Fruit fly (Drosophila melanogaster): ENCODE measurements around the gene CG6283.

The CG6283 gene

dm6 chr3R:27023117-27023516 lies 1.9 kb upstream of the CG6283 start, which contains the start of gene CG6277:
Gene CG6277, minus strand, starts transcription at chr3R:27023217.
- TF ChIP-seq tj (GFP tag; optimal IDR thresholded peaks at IDR 0.05): no peak
- TF ChIP-seq Crg-1 (GFP tag; optimal IDR thresholded peaks at IDR 0.05): no peak

dm6 chr3R:27019701-27020172 lies 1.4 kb downstream of the CG6283 start, which contains the start of gene CG17191:
Gene CG17191, minus strand, starts transcription at chr3R:27019751.
- TF ChIP-seq CG12768 (GFP tag; optimal IDR thresholded peaks at IDR 0.05): no peak
- TF ChIP-seq kay (GFP tag; ENCODE audit: borderline replicate concordance): no peak
- TF ChIP-seq Crg-1 (GFP tag; optimal IDR thresholded peaks at IDR 0.05): no peak
- no peak for TF ChIP-seq Hr96 (GFP tag; optimal IDR thresholded peaks at IDR 0.05)
- no peak for TF ChIP-seq Clk (GFP tag; optimal IDR thresholded peaks at IDR 0.05)
- no peak for TF ChIP-seq CG1620 (GFP tag; optimal IDR thresholded peaks at IDR 0.05)
- TF ChIP-seq cnc (optimal IDR thresholded peaks at IDR 0.05): no peak
- no peak for TF ChIP-seq tj (GFP tag; optimal IDR thresholded peaks at IDR 0.05)
- TF ChIP-seq CG11617 (GFP tag; optimal IDR thresholded peaks at IDR 0.05): no peak
- TF ChIP-seq pad (GFP tag; optimal IDR thresholded peaks at IDR 0.05): no peak
- no peak for TF ChIP-seq CG5204 (GFP tag; optimal IDR thresholded peaks at IDR 0.05)
- no peak for TF ChIP-seq CG7101 (tag; optimal IDR thresholded peaks at IDR 0.05)
- TF ChIP-seq cic (GFP tag; optimal IDR thresholded peaks at IDR 0.05): no peak
- TF ChIP-seq bab1 (GFP tag; optimal IDR thresholded peaks at IDR 0.05): no peak
- TF ChIP-seq CG33017 (tag; optimal IDR thresholded peaks at IDR 0.05): no peak
- TF ChIP-seq Mnt (GFP tag; optimal IDR thresholded peaks at IDR 0.05): no peak
- no peak for TF ChIP-seq toe (GFP tag; optimal IDR thresholded peaks at IDR 0.05)

dm6 chr3R:27018187-27018586 lies 3.0 kb downstream of the CG6283 start, which contains the start of gene CG17192:
Gene CG17192, minus strand, starts transcription at chr3R:27018287.
- TF ChIP-seq Crg-1 (GFP tag; optimal IDR thresholded peaks at IDR 0.05) (no peak), toe (GFP tag; optimal IDR thresholded peaks at IDR 0.05) (no peak), CG33017 (tag; optimal IDR thresholded peaks at IDR 0.05) (no peak), CG14711 (tag; optimal IDR thresholded peaks at IDR 0.05) (no peak), CG11617 (GFP tag; optimal IDR thresholded peaks at IDR 0.05) (no peak), tj (GFP tag; optimal IDR thresholded peaks at IDR 0.05) (no peak), ovo (GFP tag; optimal IDR thresholded peaks at IDR 0.05) (no peak), CG5204 (GFP tag; optimal IDR thresholded peaks at IDR 0.05) (no peak), CG7101 (tag; optimal IDR thresholded peaks at IDR 0.05) (no peak), Mnt (GFP tag; optimal IDR thresholded peaks at IDR 0.05) (no peak)

- TF ChIP-seq CG1620 (GFP tag; optimal IDR thresholded peaks at IDR 0.05) (no peak), Hr96 (GFP tag; optimal IDR thresholded peaks at IDR 0.05) (no peak), CG12768 (GFP tag; optimal IDR thresholded peaks at IDR 0.05) (no peak), tj (GFP tag; optimal IDR thresholded peaks at IDR 0.05) (no peak), cic (GFP tag; optimal IDR thresholded peaks at IDR 0.05) (no peak), pad (GFP tag; optimal IDR thresholded peaks at IDR 0.05) (no peak), ovo (GFP tag; optimal IDR thresholded peaks at IDR 0.05) (no peak), CG7101 (tag; optimal IDR thresholded peaks at IDR 0.05) (no peak), CG11617 (GFP tag; optimal IDR thresholded peaks at IDR 0.05) (no peak)
Observed at dm6 chr3R:27007022-27007421, 14.2 kb downstream of the CG6283 start, which contains the start of gene CG6295. Gene CG6295, minus strand, starts transcription at chr3R:27007055.

DNA sequence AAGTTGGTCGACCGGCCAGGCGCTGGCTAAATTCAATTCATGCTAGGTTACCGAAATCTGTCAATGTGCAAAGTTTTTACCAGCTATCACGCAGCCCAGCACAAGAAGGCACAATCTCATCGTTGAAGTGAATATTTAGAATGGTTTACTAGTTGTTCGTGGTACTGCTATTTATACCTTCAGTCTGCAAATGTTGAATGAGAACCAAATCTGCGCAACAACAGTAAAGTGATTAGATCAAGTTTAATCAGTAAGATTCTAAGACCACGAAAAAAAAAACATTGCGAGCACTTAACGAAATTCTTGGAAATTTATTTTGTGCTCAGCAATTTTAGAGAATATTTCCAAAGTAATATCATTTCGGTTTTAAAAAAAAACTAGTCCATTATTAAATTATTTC lies 15.8 kb downstream of the CG6283 start, which contains the start of gene CG6296:
Gene CG6296 (minus strand): TSS at position 132 of the 400 bp plus-strand sequence.
- TF ChIP-seq CG7101 (tag; optimal IDR thresholded peaks at IDR 0.05) (no peak), toe (GFP tag; optimal IDR thresholded peaks at IDR 0.05) (no peak), Hr96 (GFP tag; optimal IDR thresholded peaks at IDR 0.05) (no peak), CG7045 (GFP tag; optimal IDR thresholded peaks at IDR 0.05) (no peak), pad (GFP tag; optimal IDR thresholded peaks at IDR 0.05) (no peak), kay (GFP tag; ENCODE audit: borderline replicate concordance) (no peak), CG14711 (tag; optimal IDR thresholded peaks at IDR 0.05) (no peak)

dm6 chr3R:27002787-27003186 lies 18.4 kb downstream of the CG6283 start:
- TF ChIP-seq CG7045 (GFP tag; optimal IDR thresholded peaks at IDR 0.05) (no peak), CG7101 (tag; optimal IDR thresholded peaks at IDR 0.05) (no peak), CG12768 (GFP tag; optimal IDR thresholded peaks at IDR 0.05) (no peak), kay (GFP tag; ENCODE audit: borderline replicate concordance) (no peak), ovo (GFP tag; optimal IDR thresholded peaks at IDR 0.05) (no peak), cnc (optimal IDR thresholded peaks at IDR 0.05) (no peak), Clk (GFP tag; optimal IDR thresholded peaks at IDR 0.05) (no peak), tj (GFP tag; optimal IDR thresholded peaks at IDR 0.05) (no peak), pad (GFP tag; optimal IDR thresholded peaks at IDR 0.05) (no peak), CG11617 (GFP tag; optimal IDR thresholded peaks at IDR 0.05) (no peak), CG5204 (GFP tag; optimal IDR thresholded peaks at IDR 0.05) (no peak), cic (GFP tag; optimal IDR thresholded peaks at IDR 0.05) (no peak), CG14711 (tag; optimal IDR thresholded peaks at IDR 0.05) (no peak), bab1 (GFP tag; optimal IDR thresholded peaks at IDR 0.05) (no peak), CG33017 (tag; optimal IDR thresholded peaks at IDR 0.05) (no peak), Crg-1 (GFP tag; optimal IDR thresholded peaks at IDR 0.05) (no peak)

dm6 chr3R:26999452-26999851 lies 21.7 kb downstream of the CG6283 start, which contains the start of gene CG31077:
Gene CG31077, plus strand, starts transcription at chr3R:26999752.
- TF ChIP-seq CG12768 (GFP tag; optimal IDR thresholded peaks at IDR 0.05): no peak
- TF ChIP-seq toe (GFP tag; optimal IDR thresholded peaks at IDR 0.05): no peak
- TF ChIP-seq Crg-1 (GFP tag; optimal IDR thresholded peaks at IDR 0.05): no peak
- TF ChIP-seq Mnt (GFP tag; optimal IDR thresholded peaks at IDR 0.05): no peak
- no peak for TF ChIP-seq Hr96 (GFP tag; optimal IDR thresholded peaks at IDR 0.05)
- no peak for TF ChIP-seq ovo (GFP tag; optimal IDR thresholded peaks at IDR 0.05)
- TF ChIP-seq kay (GFP tag; ENCODE audit: borderline replicate concordance): no peak
- no peak for TF ChIP-seq Clk (GFP tag; optimal IDR thresholded peaks at IDR 0.05)
- TF ChIP-seq CG7101 (tag; optimal IDR thresholded peaks at IDR 0.05): no peak
- no peak for TF ChIP-seq cic (GFP tag; optimal IDR thresholded peaks at IDR 0.05)
- TF ChIP-seq tj (GFP tag; optimal IDR thresholded peaks at IDR 0.05): no peak
- no peak for TF ChIP-seq CG7045 (GFP tag; optimal IDR thresholded peaks at IDR 0.05)
- no peak for TF ChIP-seq CG11617 (GFP tag; optimal IDR thresholded peaks at IDR 0.05)
- TF ChIP-seq cnc (optimal IDR thresholded peaks at IDR 0.05): no peak
- TF ChIP-seq CG14711 (tag; optimal IDR thresholded peaks at IDR 0.05): no peak
- TF ChIP-seq CG33017 (tag; optimal IDR thresholded peaks at IDR 0.05): no peak
- TF ChIP-seq bab1 (GFP tag; optimal IDR thresholded peaks at IDR 0.05): no peak

Measured in whole organism, adult.